Fruit fly (Drosophila melanogaster) S2 (cell line): ENCODE data around the gene CG10949.

ENCODE experiments used
- CG8478 ChIP-seq: fragments of >200 bp; optimal IDR thresholded peaks from 2 replicates; lab custom pipeline; 2018
- CTCF ChIP-seq, 2 experiments: fragments of >200 bp; optimal IDR thresholded peaks; 2 replicates each; lab custom pipeline; 2018

dm6 chr2L:20431210-20431609, 14.5 kb upstream of the CG10949 start:
- TF ChIP-seq CTCF (optimal IDR thresholded peaks at IDR 0.05; lab: Kevin White, UChicago) = no peak
- TF ChIP-seq CG8478 (lab: Kevin White, UChicago) = no peak
